Worm (Caenorhabditis elegans) whole organism, L4 larva: ENCODE measurements around the gene cdh-8.

ENCODE experiments used
- F10B5.3 ChIP-seq: sonication (generic microtip); optimal IDR thresholded peaks from 2 replicates; lab custom pipeline; 2016; ENCODE audit warnings: mild to moderate bottlenecking, missing genetic modification characterization, missing compliant biosample characterization
- F26F4.8 ChIP-seq: fragments of 200-800 bp; sonication (Bioruptor generic); conservative IDR thresholded peaks from 2 replicates; pipeline ENCODE4 v1.3.6; 2022; ENCODE audit warnings: missing genetic modification characterization, missing compliant biosample characterization
- F37D6.2 ChIP-seq: sonication (generic microtip); optimal IDR thresholded peaks from 2 replicates; lab custom pipeline; 2016; ENCODE audit warnings: mild to moderate bottlenecking, missing genetic modification characterization, missing compliant biosample characterization
- F44E2.7 ChIP-seq: fragments of 200-800 bp; sonication (Bioruptor generic); IDR thresholded peaks from 2 replicates; pipeline ENCODE4 v2.1.2; 2022; ENCODE audit warnings: missing genetic modification characterization, missing compliant biosample characterization
- T26A8.4 ChIP-seq: fragments of 200-800 bp; sonication (Bioruptor generic); IDR thresholded peaks from 2 replicates; pipeline ENCODE4 v1.3.6; 2022; ENCODE audit warnings: missing genetic modification characterization, missing compliant biosample characterization
- Y105C5A.15 ChIP-seq: fragments of 200-800 bp; sonication (Bioruptor generic); IDR thresholded peaks from 2 replicates; pipeline ENCODE4 v1.3.6; 2022; ENCODE audit warnings: missing genetic modification characterization, missing compliant biosample characterization
- Y75B8A.6 ChIP-seq: fragments of 200-800 bp; sonication (Bioruptor generic); IDR thresholded peaks from 2 replicates; pipeline ENCODE4 v1.3.6; 2022; ENCODE audit warnings: missing genetic modification reagents, missing genetic modification characterization, missing compliant biosample characterization
- ZK337.2 ChIP-seq: fragments of 200-800 bp; sonication (Bioruptor generic); IDR thresholded peaks from 2 replicates; pipeline ENCODE4 v1.3.6; 2022; ENCODE audit warnings: missing genetic modification reagents, missing genetic modification characterization, missing compliant biosample characterization
- ZK546.5 ChIP-seq, 2 experiments: sonication (generic microtip); optimal IDR thresholded peaks; 2 replicates each; lab custom pipeline; 2017; ENCODE audit warnings: missing biosample characterization in 2 of 2, missing genetic modification characterization in 2 of 2
- arid-1 ChIP-seq: fragments of 200-800 bp; sonication (Bioruptor generic); conservative IDR thresholded peaks from 2 replicates; pipeline ENCODE4 v1.3.6; 2022; ENCODE audit warnings: missing genetic modification reagents, missing genetic modification characterization, missing compliant biosample characterization
- attf-4 ChIP-seq: sonication (generic microtip); optimal IDR thresholded peaks from 3 replicates; lab custom pipeline; 2017; ENCODE audit warnings: missing biosample characterization, missing genetic modification characterization
- ceh-20 ChIP-seq: fragments of 200-800 bp; sonication (Bioruptor generic); IDR thresholded peaks from 2 replicates; pipeline ENCODE4 v1.3.6; 2022; ENCODE audit warnings: missing genetic modification reagents, missing genetic modification characterization, missing compliant biosample characterization
- ceh-28 ChIP-seq: fragments of 150-350 bp; optimal IDR thresholded peaks from 2 replicates; lab custom pipeline; 2014; ENCODE audit warnings: missing biosample characterization, missing genetic modification reagents, missing genetic modification characterization
- ceh-62 ChIP-seq: sonication (generic microtip); optimal IDR thresholded peaks from 2 replicates; lab custom pipeline; 2017; ENCODE audit warnings: missing biosample characterization, missing genetic modification characterization
- ceh-82 ChIP-seq: sonication (generic microtip); optimal IDR thresholded peaks from 2 replicates; lab custom pipeline; 2017; ENCODE audit warnings: missing biosample characterization, missing genetic modification characterization
- ces-1 ChIP-seq: fragments of 150-350 bp; sonication (generic microtip); optimal IDR thresholded peaks from 4 replicates; lab custom pipeline; 2014; ENCODE audit warnings: missing biosample characterization, missing genetic modification reagents, missing genetic modification characterization
- daf-16 ChIP-seq, 3 experiments: sonication (generic microtip); optimal IDR thresholded peaks; 2 replicates each; lab custom pipeline; 2016 to 2017; ENCODE audit warnings: missing genetic modification characterization in 3 of 3, missing genetic modification reagents in 3 of 3, mild to moderate bottlenecking in 2 of 3, missing compliant biosample characterization in 2 of 3, missing biosample characterization in 1 of 3, moderate library complexity in 1 of 3
- daf-19 ChIP-seq: fragments of 200-800 bp; sonication (Bioruptor generic); conservative IDR thresholded peaks from 2 replicates; pipeline ENCODE4 v1.3.6; 2022; ENCODE audit warnings: missing genetic modification characterization, missing compliant biosample characterization
- dmd-9 ChIP-seq: fragments of 200-800 bp; sonication (Bioruptor generic); IDR thresholded peaks from 2 replicates; pipeline ENCODE4 v1.3.6; 2022; ENCODE audit warnings: missing genetic modification reagents, missing genetic modification characterization, missing compliant biosample characterization
- dpl-1 ChIP-seq: fragments of 150-350 bp; optimal IDR thresholded peaks from 2 replicates; lab custom pipeline; 2014; ENCODE audit warnings: missing biosample characterization, missing genetic modification reagents, missing genetic modification characterization
- duxl-1 ChIP-seq: sonication (generic microtip); optimal IDR thresholded peaks from 2 replicates; lab custom pipeline; 2016; ENCODE audit warnings: mild to moderate bottlenecking, missing genetic modification characterization, moderate library complexity, missing compliant biosample characterization; ENCODE audit not compliant: poor library complexity
- dve-1 ChIP-seq: sonication (generic microtip); optimal IDR thresholded peaks from 2 replicates; lab custom pipeline; 2017; ENCODE audit warnings: antibody characterized with exemption, mild to moderate bottlenecking, missing genetic modification characterization, missing compliant biosample characterization; ENCODE audit not compliant: insufficient read depth
- fkh-10 ChIP-seq: fragments of 150-350 bp; optimal IDR thresholded peaks from 2 replicates; lab custom pipeline; 2014; ENCODE audit warnings: missing biosample characterization, missing genetic modification reagents, missing genetic modification characterization
- gei-8 ChIP-seq: fragments of 200-800 bp; sonication (Bioruptor generic); optimal IDR thresholded peaks from 2 replicates; lab custom pipeline; 2018; ENCODE audit warnings: mild to moderate bottlenecking, missing genetic modification characterization, missing compliant biosample characterization
- hif-1 ChIP-seq, 2 experiments: sonication (generic microtip); optimal IDR thresholded peaks; 2 replicates each; lab custom pipeline; 2016 to 2017; ENCODE audit warnings: missing compliant biosample characterization in 2 of 2, missing genetic modification characterization in 2 of 2, missing genetic modification reagents in 2 of 2, missing genotype in 2 of 2, mild to moderate bottlenecking in 1 of 2
- hmg-1.1 ChIP-seq: fragments of 200-800 bp; sonication (Bioruptor generic); IDR thresholded peaks from 2 replicates; pipeline ENCODE4 v1.3.6; 2022; ENCODE audit warnings: missing genetic modification reagents, missing genetic modification characterization, missing compliant biosample characterization
- jun-1 ChIP-seq: fragments of 150-350 bp; optimal IDR thresholded peaks from 2 replicates; lab custom pipeline; 2014; ENCODE audit warnings: missing biosample characterization, missing genetic modification reagents, missing genetic modification characterization
- lin-1 ChIP-seq: fragments of 200-800 bp; sonication (Bioruptor generic); IDR thresholded peaks from 2 replicates; pipeline ENCODE4 v1.3.6; 2022; ENCODE audit warnings: missing genetic modification reagents, missing genetic modification characterization, missing compliant biosample characterization
- lsy-2 ChIP-seq, 2 experiments: fragments of 150-350 bp in 1 of 2; sonication (generic microtip) in 1 of 2; optimal IDR thresholded peaks; 2 replicates each; lab custom pipeline; 2014 to 2017; ENCODE audit warnings: missing biosample characterization in 2 of 2, missing genetic modification characterization in 2 of 2
- mdl-1 ChIP-seq, 2 experiments: fragments of 150-350 bp in 1 of 2; sonication (generic microtip) in 1 of 2; optimal IDR thresholded peaks; 2 replicates each; lab custom pipeline; 2014 to 2017; ENCODE audit warnings: missing biosample characterization in 2 of 2, missing genetic modification characterization in 2 of 2
- mes-2 ChIP-seq: sonication (generic microtip); optimal IDR thresholded peaks from 2 replicates; lab custom pipeline; 2016; ENCODE audit warnings: missing genotype, mild to moderate bottlenecking, missing genetic modification characterization, missing compliant biosample characterization; ENCODE audit not compliant: poor library complexity, severe bottlenecking
- mxl-2 ChIP-seq: fragments of 200-800 bp; sonication (Bioruptor generic); conservative IDR thresholded peaks from 2 replicates; pipeline ENCODE4 v1.3.6; 2022; ENCODE audit warnings: missing genetic modification reagents, missing genetic modification characterization, missing compliant biosample characterization
- mxl-3 ChIP-seq: fragments of 200-800 bp; sonication (Bioruptor generic); optimal IDR thresholded peaks from 2 replicates; lab custom pipeline; 2018; ENCODE audit warnings: mild to moderate bottlenecking, missing genetic modification characterization, missing compliant biosample characterization
- nhr-102 ChIP-seq: sonication (generic microtip); optimal IDR thresholded peaks from 2 replicates; lab custom pipeline; 2016; ENCODE audit warnings: mild to moderate bottlenecking, missing genetic modification characterization, moderate library complexity, missing compliant biosample characterization
- nhr-111 ChIP-seq: fragments of 200-800 bp; sonication (Bioruptor generic); optimal IDR thresholded peaks from 2 replicates; lab custom pipeline; 2018; ENCODE audit warnings: mild to moderate bottlenecking, missing genetic modification characterization, missing compliant biosample characterization
- nhr-237 ChIP-seq: sonication (generic microtip); optimal IDR thresholded peaks from 2 replicates; lab custom pipeline; 2017; ENCODE audit warnings: missing biosample characterization, missing genetic modification characterization
- nhr-28 ChIP-seq: fragments of 150-350 bp; optimal IDR thresholded peaks from 2 replicates; lab custom pipeline; 2014; ENCODE audit warnings: missing biosample characterization, missing genetic modification characterization
- nhr-41 ChIP-seq: fragments of 200-800 bp; sonication (Bioruptor generic); IDR thresholded peaks from 2 replicates; pipeline ENCODE4 v1.3.6; 2022; ENCODE audit warnings: missing genetic modification reagents, missing genetic modification characterization, missing compliant biosample characterization
- nhr-42 ChIP-seq: fragments of 200-800 bp; sonication (Bioruptor generic); IDR thresholded peaks from 2 replicates; pipeline ENCODE4 v1.3.6; 2022; ENCODE audit warnings: missing genetic modification characterization, missing compliant biosample characterization
- nhr-6 ChIP-seq: fragments of 150-350 bp; optimal IDR thresholded peaks from 2 replicates; lab custom pipeline; 2014; ENCODE audit warnings: missing biosample characterization, missing genetic modification characterization
- nhr-76 ChIP-seq: fragments of 150-350 bp; optimal IDR thresholded peaks from 2 replicates; lab custom pipeline; 2014; ENCODE audit warnings: missing biosample characterization, missing genetic modification characterization
- pqm-1 ChIP-seq: sonication (generic microtip); optimal IDR thresholded peaks from 2 replicates; lab custom pipeline; 2017; ENCODE audit warnings: missing biosample characterization, missing genetic modification characterization
- rbr-2 ChIP-seq: sonication (generic microtip); optimal IDR thresholded peaks from 2 replicates; lab custom pipeline; 2016; ENCODE audit warnings: missing genotype, missing genetic modification characterization, missing compliant biosample characterization
- set-16 ChIP-seq: fragments of 200-800 bp; sonication (Bioruptor generic); IDR thresholded peaks from 2 replicates; pipeline ENCODE4 v1.3.6; 2022; ENCODE audit warnings: missing genetic modification reagents, missing genetic modification characterization, missing compliant biosample characterization
- spr-3 ChIP-seq: fragments of 200-800 bp; sonication (Bioruptor generic); optimal IDR thresholded peaks from 2 replicates; lab custom pipeline; 2018; ENCODE audit warnings: mild to moderate bottlenecking, missing genetic modification characterization, missing compliant biosample characterization
- tag-97 ChIP-seq: fragments of 200-800 bp; sonication (Bioruptor generic); IDR thresholded peaks from 2 replicates; pipeline ENCODE4 v1.3.6; 2022; ENCODE audit warnings: missing genetic modification characterization, missing compliant biosample characterization
- unc-130 ChIP-seq: sonication (generic microtip); optimal IDR thresholded peaks from 2 replicates; lab custom pipeline; 2016; ENCODE audit warnings: missing genetic modification reagents, missing genetic modification characterization, missing compliant biosample characterization
- zfp-3 ChIP-seq: fragments of 200-800 bp; sonication (Bioruptor generic); conservative IDR thresholded peaks from 2 replicates; pipeline ENCODE4 v1.3.6; 2022; ENCODE audit warnings: missing genetic modification reagents, missing genetic modification characterization, missing compliant biosample characterization
- ztf-11 ChIP-seq: fragments of 150-350 bp; optimal IDR thresholded peaks from 2 replicates; lab custom pipeline; 2014; ENCODE audit warnings: missing biosample characterization, missing genetic modification characterization
- ztf-7 ChIP-seq: fragments of 150-350 bp; optimal IDR thresholded peaks from 2 replicates; lab custom pipeline; 2014; ENCODE audit warnings: missing biosample characterization, missing genetic modification characterization

cdh-8 gene

DNA sequence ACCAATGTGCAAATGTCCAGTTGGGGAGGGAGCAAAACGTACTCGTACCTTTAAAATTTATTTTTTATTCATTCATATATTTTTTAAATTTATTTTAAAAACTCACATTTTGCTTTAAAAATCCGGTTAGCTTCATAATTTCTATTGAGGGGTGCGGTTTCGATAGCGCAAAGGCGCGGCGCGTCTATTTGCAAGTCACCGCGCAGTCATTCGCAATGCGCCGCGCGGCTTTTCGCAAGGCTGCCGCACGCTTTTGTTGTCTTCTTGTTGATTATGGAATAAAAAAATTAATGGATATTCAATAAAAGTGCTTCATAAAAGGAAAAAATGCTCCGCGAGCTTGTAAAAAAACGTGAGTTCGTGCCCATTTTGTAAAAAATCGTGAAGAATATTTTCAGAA, 50.7 kb downstream of the cdh-8 start, which contains the start of the genes ears-2 and uncp-18:
Gene ears-2 (minus strand): TSS at position 190 of the 400 bp plus-strand sequence.
Gene uncp-18 (plus strand): TSS at position 282 of the 400 bp plus-strand sequence.
- TF ChIP-seq mes-2 (tag; lab: Kevin White, UChicago): peak; percentile 99
- peak; percentile 85 for TF ChIP-seq ceh-20 (GFP tag; lab: Robert Waterston, UW)
- TF ChIP-seq pqm-1 (tag; lab: Kevin White, UChicago): peak; percentile 54
- TF ChIP-seq Y75B8A.6 (GFP tag; lab: Robert Waterston, UW): peak; percentile 81; the same call in 1 of the 2 replicates
- TF ChIP-seq ceh-82 (tag; lab: Kevin White, UChicago): no peak
- peak; percentile 80 for TF ChIP-seq ZK337.2 (GFP tag; lab: Robert Waterston, UW)
- peak; percentile 56 for TF ChIP-seq gei-8 (GFP tag; lab: Kevin White, UChicago)
- TF ChIP-seq jun-1 (tag; lab: Kevin White, UChicago): no peak
- TF ChIP-seq mxl-2 (GFP tag; lab: Robert Waterston, UW): no peak
- no peak for TF ChIP-seq ztf-11 (tag; lab: Kevin White, UChicago)
- peak; percentile 85 for TF ChIP-seq nhr-102 (tag; lab: Kevin White, UChicago)
- peak; percentile 87 for TF ChIP-seq nhr-6 (tag; lab: Kevin White, UChicago)
- no peak for TF ChIP-seq attf-4 (tag; lab: Kevin White, UChicago)
- TF ChIP-seq nhr-42 (GFP tag; lab: Robert Waterston, UW): peak; percentile 79
- peak in 1 of 2 experiments; percentile 20 for TF ChIP-seq mdl-1 (tag; optimal IDR thresholded peaks at IDR 0.05; lab: Kevin White, UChicago)
- peak; percentile 91 for TF ChIP-seq rbr-2 (tag; lab: Kevin White, UChicago)
- peak; percentile 90 for TF ChIP-seq T26A8.4 (GFP tag; lab: Robert Waterston, UW)
- TF ChIP-seq daf-16 (GFP tag; optimal IDR thresholded peaks at IDR 0.05; lab: Kevin White, UChicago): peak; percentile 43 to 89
- TF ChIP-seq daf-16 (tag; optimal IDR thresholded peaks at IDR 0.05; lab: Kevin White, UChicago): peak; percentile 79
- TF ChIP-seq ztf-7 (tag; lab: Kevin White, UChicago): peak; percentile 71
- no peak for TF ChIP-seq F26F4.8 (GFP tag; lab: Robert Waterston, UW)
- TF ChIP-seq nhr-237 (tag; lab: Kevin White, UChicago): no peak
- TF ChIP-seq dmd-9 (GFP tag; lab: Robert Waterston, UW): peak; percentile 87
- no peak for TF ChIP-seq nhr-76 (tag; lab: Kevin White, UChicago)
- no peak for TF ChIP-seq daf-19 (GFP tag; lab: Robert Waterston, UW)
- 0 out of 2 replicates have a peak, but pooled peaks have one; percentile 59 for TF ChIP-seq nhr-41 (GFP tag; lab: Robert Waterston, UW)
- TF ChIP-seq arid-1: peak; percentile 96
- peak; percentile 55 for TF ChIP-seq F10B5.3 (tag; lab: Kevin White, UChicago)
- peak; percentile 79 for TF ChIP-seq lin-1
- peak; percentile 63 for TF ChIP-seq nhr-28 (tag; lab: Kevin White, UChicago)
- peak; percentile 84 to 95 for TF ChIP-seq lsy-2 (tag; optimal IDR thresholded peaks at IDR 0.05; lab: Kevin White, UChicago)
- TF ChIP-seq ces-1 (GFP tag; lab: Kevin White, UChicago): peak; percentile 53
- peak; percentile 97 for TF ChIP-seq unc-130 (GFP tag; lab: Kevin White, UChicago)
- TF ChIP-seq fkh-10 (GFP tag; lab: Kevin White, UChicago): peak; percentile 43
- TF ChIP-seq dpl-1: peak; percentile 81
- peak; percentile 45; the same call in 1 of the 2 replicates for TF ChIP-seq zfp-3
- TF ChIP-seq hmg-1.1 (GFP tag; lab: Robert Waterston, UW): peak; percentile 95
- peak; percentile 66 for TF ChIP-seq set-16 (GFP tag; lab: Robert Waterston, UW)
- TF ChIP-seq ceh-62: no peak
- TF ChIP-seq ceh-28 (tag; lab: Kevin White, UChicago): no peak
- TF ChIP-seq dve-1: peak; percentile 96
- peak; percentile 81 for TF ChIP-seq spr-3 (GFP tag; lab: Kevin White, UChicago)
- TF ChIP-seq tag-97 (GFP tag; lab: Robert Waterston, UW): no peak
- peak; percentile 89 for TF ChIP-seq Y105C5A.15
- TF ChIP-seq hif-1 (tag; optimal IDR thresholded peaks at IDR 0.05; lab: Kevin White, UChicago): peak; percentile 1 to 92
- TF ChIP-seq mxl-3: peak; percentile 84
- TF ChIP-seq nhr-111: no peak
- peak; percentile 79 for TF ChIP-seq F37D6.2 (tag; lab: Kevin White, UChicago)
- peak; percentile 94 for TF ChIP-seq duxl-1
- TF ChIP-seq F44E2.7 (GFP tag; lab: Robert Waterston, UW): peak; percentile 84; the same call in 1 of the 2 replicates
- no peak for TF ChIP-seq ZK546.5 (tag; optimal IDR thresholded peaks at IDR 0.05; lab: Kevin White, UChicago)
